Worm (Caenorhabditis elegans): ENCODE results near the gene cyp-29A3.
A peak's percentile ranks its signal among the peaks of the same experiment; 100 is the strongest.

Gene cyp-29A3

DNA sequence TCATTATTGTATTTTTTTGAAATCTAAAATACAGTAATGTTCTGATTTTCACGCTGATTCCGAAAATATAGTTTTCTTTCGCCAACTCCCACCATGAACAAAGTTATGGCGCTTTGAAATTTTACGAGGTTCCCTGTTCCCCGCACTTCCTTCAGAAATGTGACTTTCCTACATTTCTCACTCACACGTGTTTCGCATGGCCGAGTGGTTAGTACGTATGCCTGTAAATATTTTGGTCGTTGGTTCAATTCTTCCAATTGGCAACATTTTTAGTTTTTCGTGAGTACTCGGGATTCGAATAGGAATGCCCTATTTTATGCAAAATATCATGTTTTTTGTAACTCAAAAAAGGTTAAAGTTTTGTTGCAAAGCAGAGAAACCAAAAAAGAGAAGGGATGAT, 5.8 kb upstream of the cyp-29A3 start (continued):
- TF ChIP-seq rnt-1 (tag; optimal IDR thresholded peaks at IDR 0.05) (peak; percentile 47), C38D4.7 (GFP tag; optimal IDR thresholded peaks at IDR 0.05) (peak; percentile 81), elt-2 (tag; optimal IDR thresholded peaks at IDR 0.05) (peak; percentile 73), ama-1 (optimal IDR thresholded peaks at IDR 0.05) (no peak), npax-4 (tag; optimal IDR thresholded peaks at IDR 0.05) (peak; percentile 44), sox-2 (GFP tag; IDR thresholded peaks at IDR 0.05) (peak; percentile 35), nhr-11 (tag; optimal IDR thresholded peaks at IDR 0.05) (no peak), fkh-6 (tag; optimal IDR thresholded peaks at IDR 0.05) (peak; percentile 76), pag-3 (tag; optimal IDR thresholded peaks at IDR 0.05; ENCODE audit: borderline replicate concordance) (peak; percentile 4), dve-1 (tag; optimal IDR thresholded peaks at IDR 0.05) (peak; percentile 56), F13H6.1 (tag; optimal IDR thresholded peaks at IDR 0.05) (peak; percentile 61), unc-86 (tag; optimal IDR thresholded peaks at IDR 0.05) (peak; percentile 70), ceh-9 (tag; optimal IDR thresholded peaks at IDR 0.05) (no peak), hlh-13 (GFP tag; optimal IDR thresholded peaks at IDR 0.05) (peak; percentile 87), pha-4 (tag; optimal IDR thresholded peaks at IDR 0.05) (no peak), ref-2 (tag; optimal IDR thresholded peaks at IDR 0.05) (peak; percentile 21), pat-9 (tag; optimal IDR thresholded peaks at IDR 0.05) (peak; percentile 71), C08G9.2 (tag; optimal IDR thresholded peaks at IDR 0.05) (peak; percentile 73), eyg-1 (tag; optimal IDR thresholded peaks at IDR 0.05) (no peak), ceh-48 (tag; optimal IDR thresholded peaks at IDR 0.05) (peak; percentile 71)

DNA sequence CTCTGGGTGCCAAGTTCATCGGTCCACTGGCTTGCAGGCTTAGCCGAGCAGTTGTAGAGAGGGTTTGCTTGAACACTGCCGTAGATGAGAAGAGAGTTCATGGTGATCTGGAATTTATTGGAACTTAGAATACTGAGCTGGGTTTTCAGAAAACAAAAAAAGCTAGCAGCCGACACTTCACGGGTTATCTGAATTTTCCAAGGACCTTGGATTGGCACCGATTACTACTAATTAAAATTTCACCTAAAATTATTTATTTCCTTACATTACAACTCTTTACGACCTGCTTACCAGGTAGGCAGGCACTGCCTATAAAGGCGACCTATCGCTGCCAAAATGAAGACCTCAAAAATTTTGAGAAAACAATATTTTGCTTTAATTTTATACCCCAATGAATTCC, 3.1 kb upstream of the cyp-29A3 start, which contains the start of gene srt-52:
TSS of gene srt-52 (minus strand) at position 101 of the 400 bp plus-strand sequence.
- TF ChIP-seq ttx-3 (tag; optimal IDR thresholded peaks at IDR 0.05), result no peak
- TF ChIP-seq sox-2 (GFP tag; IDR thresholded peaks at IDR 0.05), result no peak
- TF ChIP-seq elt-2 (tag; optimal IDR thresholded peaks at IDR 0.05), result no peak
- no peak for TF ChIP-seq ztf-16 (tag; optimal IDR thresholded peaks at IDR 0.05)
- TF ChIP-seq ceh-45 (GFP tag; IDR thresholded peaks at IDR 0.05), result no peak
- TF ChIP-seq hlh-15 (tag; optimal IDR thresholded peaks at IDR 0.05), result no peak
- TF ChIP-seq npax-4 (tag; optimal IDR thresholded peaks at IDR 0.05), result no peak
- TF ChIP-seq ceh-34 (tag; optimal IDR thresholded peaks at IDR 0.05), result no peak
- no peak for TF ChIP-seq lim-6 (tag; optimal IDR thresholded peaks at IDR 0.05)

DNA sequence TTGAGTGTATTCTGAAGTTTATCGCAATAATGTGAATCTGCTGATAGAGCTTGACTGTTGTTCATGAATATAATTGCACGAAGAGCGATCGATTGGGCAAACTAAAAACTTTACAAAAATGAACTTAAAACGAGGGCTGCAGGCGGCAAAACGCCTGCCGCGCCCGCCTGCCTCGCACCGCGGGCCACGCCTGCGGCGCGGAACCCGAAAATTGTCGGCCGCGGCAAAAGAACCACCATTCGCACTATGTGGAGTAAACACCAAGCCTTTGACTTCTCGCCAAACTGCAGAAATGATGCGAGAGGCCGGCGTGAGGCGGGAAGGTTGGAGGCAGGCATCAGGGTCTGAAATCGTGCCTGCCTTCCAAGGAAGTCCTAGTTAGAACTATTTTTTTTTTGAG, 4.8 kb downstream of the cyp-29A3 start:
- TF ChIP-seq ceh-34 (tag; optimal IDR thresholded peaks at IDR 0.05), result no peak
- no peak for TF ChIP-seq unc-55 (GFP tag; optimal IDR thresholded peaks at IDR 0.05)
- no peak for TF ChIP-seq elt-2 (tag; optimal IDR thresholded peaks at IDR 0.05)
- TF ChIP-seq ref-2 (tag; optimal IDR thresholded peaks at IDR 0.05), result no peak
- no peak for TF ChIP-seq K09A11.1 (tag; optimal IDR thresholded peaks at IDR 0.05; ENCODE audit: insufficient read depth)
- TF ChIP-seq pax-1 (tag; optimal IDR thresholded peaks at IDR 0.05), result no peak

DNA sequence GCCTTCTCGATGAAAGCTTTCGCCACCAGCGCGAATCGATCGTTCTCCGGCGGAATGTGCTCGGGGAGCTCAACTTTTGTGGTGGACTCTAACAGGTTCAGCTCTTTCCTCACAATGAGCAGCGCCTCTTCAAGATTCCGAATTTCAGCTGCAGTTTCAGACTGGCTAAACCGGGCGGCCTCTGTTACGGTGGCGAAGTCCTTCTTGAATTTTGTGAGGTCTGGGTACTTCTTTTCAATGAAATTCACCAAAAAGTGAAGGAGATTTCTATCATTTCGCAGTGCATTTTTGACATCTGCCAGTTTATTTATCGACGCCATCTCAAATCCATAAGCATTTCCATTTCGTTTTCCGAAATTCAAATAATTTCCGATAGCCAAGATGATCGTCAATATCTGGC, 7.5 kb downstream of the cyp-29A3 start:
- no peak for TF ChIP-seq sox-2 (GFP tag; IDR thresholded peaks at IDR 0.05)
- TF ChIP-seq ceh-2 (tag; optimal IDR thresholded peaks at IDR 0.05), result no peak
- TF ChIP-seq pat-9 (tag; optimal IDR thresholded peaks at IDR 0.05), result no peak
- TF ChIP-seq ceh-31 (tag; optimal IDR thresholded peaks at IDR 0.05), result no peak
- no peak for TF ChIP-seq lin-11 (tag; optimal IDR thresholded peaks at IDR 0.05)
- TF ChIP-seq ceh-19 (GFP tag; optimal IDR thresholded peaks at IDR 0.05), result no peak
- no peak for TF ChIP-seq fkh-6 (tag; optimal IDR thresholded peaks at IDR 0.05)
- TF ChIP-seq ceh-14 (tag; optimal IDR thresholded peaks at IDR 0.05), result no peak
- no peak for TF ChIP-seq hlh-13 (GFP tag; optimal IDR thresholded peaks at IDR 0.05)
- no peak for TF ChIP-seq sdc-2 (tag; optimal IDR thresholded peaks at IDR 0.05)
- TF ChIP-seq nhr-232 (tag; optimal IDR thresholded peaks at IDR 0.05), result no peak
- no peak for TF ChIP-seq ceh-22 (tag; optimal IDR thresholded peaks at IDR 0.05)
- TF ChIP-seq dmd-4 (tag; optimal IDR thresholded peaks at IDR 0.05; ENCODE audit: borderline replicate concordance), result no peak
- TF ChIP-seq unc-3 (GFP tag; conservative IDR thresholded peaks at IDR 0.05), result no peak
- TF ChIP-seq unc-3 (tag; optimal IDR thresholded peaks at IDR 0.05), result no peak
- TF ChIP-seq ztf-16 (tag; optimal IDR thresholded peaks at IDR 0.05), result no peak
- TF ChIP-seq ceh-9 (tag; optimal IDR thresholded peaks at IDR 0.05), result no peak
- TF ChIP-seq ceh-30 (tag; optimal IDR thresholded peaks at IDR 0.05), result no peak
- no peak for TF ChIP-seq elt-4 (tag; optimal IDR thresholded peaks at IDR 0.05)
- TF ChIP-seq ceh-34 (tag; optimal IDR thresholded peaks at IDR 0.05), result no peak
